Fruit fly (Drosophila melanogaster): Measurements from ENCODE around the gene CG12375.
A peak's percentile ranks its signal among the peaks of the same experiment; 100 is the strongest.

Gene CG12375

DNA sequence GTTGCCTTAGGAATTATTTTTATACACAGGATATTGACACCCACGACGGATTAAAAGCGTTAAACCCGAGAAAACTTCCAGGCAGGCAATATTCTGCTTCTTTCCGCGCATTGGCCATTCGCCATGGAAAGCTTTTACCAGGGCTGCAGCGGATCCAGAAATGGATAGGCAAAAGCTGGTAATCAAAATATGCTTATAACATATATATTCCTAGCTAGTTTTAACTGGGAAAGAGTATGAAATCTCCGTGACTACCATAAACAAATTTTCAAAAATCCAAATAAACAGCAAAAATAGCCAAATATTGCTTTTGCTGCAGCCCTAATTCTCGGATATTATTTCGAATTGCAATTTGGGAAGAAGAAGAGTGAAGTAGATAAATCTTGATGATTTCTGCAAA lies 32.8 kb upstream of the CG12375 start, which contains the start of the genes PAPLA1 and Rbsn-5 (continued):
- peak; percentile 93 for TF ChIP-seq NfI (GFP tag; optimal IDR thresholded peaks at IDR 0.05)
- TF ChIP-seq wek (GFP tag; optimal IDR thresholded peaks at IDR 0.05): peak; percentile 66
- TF ChIP-seq esg (GFP tag; conservative IDR thresholded peaks at IDR 0.05): peak; percentile 93
- peak; percentile 85 for TF ChIP-seq CG12236 (GFP tag; optimal IDR thresholded peaks at IDR 0.05)
- peak; percentile 83 for TF ChIP-seq CG12299 (tag; optimal IDR thresholded peaks at IDR 0.05)
- TF ChIP-seq lola (GFP tag; optimal IDR thresholded peaks at IDR 0.05): peak in 1 of 3 experiments; percentile 87
- TF ChIP-seq CG11723 (GFP tag; optimal IDR thresholded peaks at IDR 0.05): peak; percentile 84
- peak; percentile 98 for TF ChIP-seq CHES-1-like (GFP tag; optimal IDR thresholded peaks at IDR 0.05)
- peak; percentile 93 for TF ChIP-seq CG15269 (tag; optimal IDR thresholded peaks at IDR 0.05)
- TF ChIP-seq grau (tag; optimal IDR thresholded peaks at IDR 0.05): peak; percentile 91
- TF ChIP-seq CG3281 (GFP tag; optimal IDR thresholded peaks at IDR 0.05): peak; percentile 93
- TF ChIP-seq Dp (GFP tag; optimal IDR thresholded peaks at IDR 0.05): peak; percentile 28
- TF ChIP-seq CG32532 (GFP tag; IDR thresholded peaks at IDR 0.05): peak; percentile 93
- peak; percentile 93 for TF ChIP-seq al (GFP tag; IDR thresholded peaks at IDR 0.05)
- TF ChIP-seq CG8290 (GFP tag; optimal IDR thresholded peaks at IDR 0.05): peak; percentile 93
- TF ChIP-seq CG8290 (tag; optimal IDR thresholded peaks at IDR 0.05): peak; percentile 30 to 93
- TF ChIP-seq CG11085 (GFP tag; IDR thresholded peaks at IDR 0.05): peak; percentile 91
- TF ChIP-seq gem (tag; optimal IDR thresholded peaks at IDR 0.05): peak; percentile 96
- peak; percentile 88 for TF ChIP-seq CG11398 (GFP tag; optimal IDR thresholded peaks at IDR 0.05)
- TF ChIP-seq kah (GFP tag; optimal IDR thresholded peaks at IDR 0.05): peak; percentile 77
- TF ChIP-seq CG9437 (GFP tag; optimal IDR thresholded peaks at IDR 0.05): peak; percentile 80
- TF ChIP-seq CG15696 (tag; optimal IDR thresholded peaks at IDR 0.05): peak; percentile 86
- peak; percentile 80 for TF ChIP-seq twi (tag; optimal IDR thresholded peaks at IDR 0.05)
- TF ChIP-seq CG9215 (GFP tag; IDR thresholded peaks at IDR 0.05): peak; percentile 89
- TF ChIP-seq dan (GFP tag; IDR thresholded peaks at IDR 0.05): peak; percentile 43; the same call in 1 of the 2 replicates
- peak; percentile 96 for TF ChIP-seq CG13424 (tag; optimal IDR thresholded peaks at IDR 0.05)
- peak; percentile 83 for TF ChIP-seq jing (GFP tag; optimal IDR thresholded peaks at IDR 0.05)
- peak; percentile 90 for TF ChIP-seq NFAT (GFP tag; IDR thresholded peaks at IDR 0.05)
- peak; percentile 81 for TF ChIP-seq CG7987 (GFP tag; optimal IDR thresholded peaks at IDR 0.05)
- TF ChIP-seq stc (GFP tag; IDR thresholded peaks at IDR 0.05): peak; percentile 85
- peak; percentile 92 for TF ChIP-seq zen (tag; optimal IDR thresholded peaks at IDR 0.05)
- no peak for TF ChIP-seq hth (optimal IDR thresholded peaks at IDR 0.05)
- TF ChIP-seq psq (GFP tag; optimal IDR thresholded peaks at IDR 0.05): peak; percentile 74
- TF ChIP-seq jumu (GFP tag; optimal IDR thresholded peaks at IDR 0.05): peak; percentile 96
- peak; percentile 94 for TF ChIP-seq CG7839 (tag; optimal IDR thresholded peaks at IDR 0.05)
- no peak for TF ChIP-seq chinmo (GFP tag; IDR thresholded peaks at IDR 0.05; ENCODE audit: partially characterized antibody)
- peak; percentile 93 for TF ChIP-seq zfh1 (GFP tag; IDR thresholded peaks at IDR 0.05)
- peak; percentile 90 for TF ChIP-seq eyg (GFP tag; optimal IDR thresholded peaks at IDR 0.05)
- no peak for TF ChIP-seq h (optimal IDR thresholded peaks at IDR 0.05)
- TF ChIP-seq az2 (GFP tag; optimal IDR thresholded peaks at IDR 0.05): peak; percentile 94
- TF ChIP-seq Fer1 (GFP tag; optimal IDR thresholded peaks at IDR 0.05): peak; percentile 93
- TF ChIP-seq HLH54F (GFP tag; optimal IDR thresholded peaks at IDR 0.05): peak; percentile 96
- TF ChIP-seq CG8359 (GFP tag; optimal IDR thresholded peaks at IDR 0.05; ENCODE audit: borderline replicate concordance): peak; percentile 62
- TF ChIP-seq CG17568 (GFP tag; optimal IDR thresholded peaks at IDR 0.05): peak; percentile 85
- TF ChIP-seq CG10959 (GFP tag; IDR thresholded peaks at IDR 0.05): peak; percentile 72
- TF ChIP-seq CG8089 (GFP tag; optimal IDR thresholded peaks at IDR 0.05): peak; percentile 93
- TF ChIP-seq prd (optimal IDR thresholded peaks at IDR 0.05): no peak
- TF ChIP-seq prd (GFP tag; IDR thresholded peaks at IDR 0.05): peak; percentile 95
- peak; percentile 40 for TF ChIP-seq gfzf (GFP tag; optimal IDR thresholded peaks at IDR 0.05)
- peak; percentile 33; the same call in 1 of the 2 replicates for TF ChIP-seq crol (GFP tag; IDR thresholded peaks at IDR 0.05)
- TF ChIP-seq da (GFP tag; optimal IDR thresholded peaks at IDR 0.05): peak; percentile 86
- peak; percentile 75 for TF ChIP-seq CG31365 (tag; optimal IDR thresholded peaks at IDR 0.05)
